Worm (Caenorhabditis elegans) whole organism, L2 larva: ENCODE measurements around the gene pals-39.
A peak's percentile ranks its signal among the peaks of the same experiment; 100 is the strongest.

Source experiments
- C34F6.9 ChIP-seq: fragments of 150-350 bp; optimal IDR thresholded peaks from 2 replicates; lab custom pipeline; 2014; ENCODE audit warnings: missing biosample characterization, missing genetic modification characterization
- F13H6.1 ChIP-seq: sonication (generic microtip); optimal IDR thresholded peaks from 2 replicates; lab custom pipeline; 2016; ENCODE audit warnings: missing genetic modification characterization, missing compliant biosample characterization
- R02D3.7 ChIP-seq: fragments of 150-350 bp; optimal IDR thresholded peaks from 2 replicates; lab custom pipeline; 2014; ENCODE audit warnings: missing biosample characterization, missing genetic modification characterization
- Y55F3AM.14 ChIP-seq: fragments of 200-800 bp; sonication (Bioruptor generic); optimal IDR thresholded peaks from 2 replicates; lab custom pipeline; 2018; ENCODE audit warnings: mild to moderate bottlenecking, missing genetic modification characterization, missing compliant biosample characterization
- ZK546.5 ChIP-seq: sonication (generic microtip); optimal IDR thresholded peaks from 2 replicates; lab custom pipeline; 2017; ENCODE audit warnings: missing biosample characterization, missing genetic modification characterization
- alr-1 ChIP-seq: fragments of 150-350 bp; optimal IDR thresholded peaks from 2 replicates; lab custom pipeline; 2014; ENCODE audit warnings: missing biosample characterization, missing genetic modification characterization
- aly-2 ChIP-seq: fragments of 150-350 bp; optimal IDR thresholded peaks from 2 replicates; lab custom pipeline; 2014; ENCODE audit warnings: missing biosample characterization, missing genetic modification characterization
- ceh-16 ChIP-seq: fragments of 150-350 bp; optimal IDR thresholded peaks from 2 replicates; lab custom pipeline; 2014; ENCODE audit warnings: missing biosample characterization, missing genetic modification characterization
- ceh-82 ChIP-seq: fragments of 150-350 bp; optimal IDR thresholded peaks from 2 replicates; lab custom pipeline; 2014; ENCODE audit warnings: missing biosample characterization, missing genetic modification characterization
- dmd-4 ChIP-seq: sonication (generic microtip); optimal IDR thresholded peaks from 2 replicates; lab custom pipeline; 2017; ENCODE audit warnings: missing biosample characterization, missing genetic modification characterization
- egl-27 ChIP-seq: sonication (generic microtip); optimal IDR thresholded peaks from 3 replicates; lab custom pipeline; 2017; ENCODE audit warnings: missing biosample characterization, missing genetic modification reagents, missing genetic modification characterization
- elt-1 ChIP-seq: fragments of 150-350 bp; optimal IDR thresholded peaks from 2 replicates; lab custom pipeline; 2014; ENCODE audit warnings: missing biosample characterization, missing genetic modification characterization
- elt-3 ChIP-seq: sonication (generic microtip); optimal IDR thresholded peaks from 2 replicates; lab custom pipeline; 2017; ENCODE audit warnings: missing biosample characterization, missing genetic modification characterization
- fos-1 ChIP-seq: fragments of 150-350 bp; optimal IDR thresholded peaks from 2 replicates; lab custom pipeline; 2014; ENCODE audit warnings: missing biosample characterization, missing genetic modification characterization
- lin-11 ChIP-seq: fragments of 150-350 bp; sonication (generic microtip); optimal IDR thresholded peaks from 2 replicates; lab custom pipeline; 2014; ENCODE audit warnings: missing biosample characterization, missing genetic modification characterization, inconsistent platforms, mixed read lengths
- lin-39 ChIP-seq: fragments of 150-350 bp; optimal IDR thresholded peaks from 2 replicates; lab custom pipeline; 2014; ENCODE audit warnings: missing biosample characterization, missing genetic modification reagents, missing genetic modification characterization
- lsy-2 ChIP-seq, 2 experiments: fragments of 150-350 bp in 1 of 2; sonication (generic microtip) in 1 of 2; optimal IDR thresholded peaks; 2 replicates each; lab custom pipeline; 2014 to 2017; ENCODE audit warnings: missing biosample characterization in 2 of 2, missing genetic modification characterization in 2 of 2
- mab-5 ChIP-seq: fragments of 150-350 bp; optimal IDR thresholded peaks from 2 replicates; lab custom pipeline; 2014; ENCODE audit warnings: missing biosample characterization, missing genetic modification characterization
- mbf-1 ChIP-seq: sonication (generic microtip); optimal IDR thresholded peaks from 2 replicates; lab custom pipeline; 2017; ENCODE audit warnings: missing biosample characterization, missing genetic modification characterization
- mdl-1 ChIP-seq, 2 experiments: fragments of 150-350 bp in 1 of 2; sonication (generic microtip) in 1 of 2; optimal IDR thresholded peaks; 2 replicates each; lab custom pipeline; 2017; ENCODE audit warnings: missing biosample characterization in 2 of 2, missing genetic modification characterization in 2 of 2
- nhr-11 ChIP-seq: fragments of 150-350 bp; optimal IDR thresholded peaks from 2 replicates; lab custom pipeline; 2014; ENCODE audit warnings: missing biosample characterization, missing genetic modification characterization
- nhr-129 ChIP-seq: fragments of 150-350 bp; optimal IDR thresholded peaks from 2 replicates; lab custom pipeline; 2014; ENCODE audit warnings: missing biosample characterization, missing genetic modification characterization
- nhr-21 ChIP-seq: fragments of 150-350 bp; optimal IDR thresholded peaks from 2 replicates; lab custom pipeline; 2014; ENCODE audit warnings: missing biosample characterization, missing genetic modification characterization
- nhr-23 ChIP-seq: fragments of 150-350 bp; optimal IDR thresholded peaks from 2 replicates; lab custom pipeline; 2014; ENCODE audit warnings: missing biosample characterization, missing genetic modification reagents, missing genetic modification characterization
- nhr-237 ChIP-seq: fragments of 150-350 bp; optimal IDR thresholded peaks from 2 replicates; lab custom pipeline; 2014; ENCODE audit warnings: missing biosample characterization, missing genetic modification characterization
- nhr-25 ChIP-seq: fragments of 150-350 bp; sonication (generic microtip); optimal IDR thresholded peaks from 3 replicates; lab custom pipeline; 2014; ENCODE audit warnings: missing biosample characterization, missing genetic modification characterization
- nhr-6 ChIP-seq: fragments of 150-350 bp; optimal IDR thresholded peaks from 2 replicates; lab custom pipeline; 2014; ENCODE audit warnings: missing biosample characterization, missing genetic modification characterization
- nhr-77 ChIP-seq: fragments of 150-350 bp; optimal IDR thresholded peaks from 2 replicates; lab custom pipeline; 2014; ENCODE audit warnings: missing biosample characterization, missing genetic modification characterization
- peb-1 ChIP-seq: fragments of 150-350 bp; optimal IDR thresholded peaks from 2 replicates; lab custom pipeline; 2014; ENCODE audit warnings: missing biosample characterization, missing genetic modification characterization
- sem-4 ChIP-seq: fragments of 150-350 bp; optimal IDR thresholded peaks from 2 replicates; lab custom pipeline; 2014; ENCODE audit warnings: missing biosample characterization, missing genetic modification reagents, missing genetic modification characterization
- skn-1 ChIP-seq: sonication (generic microtip); optimal IDR thresholded peaks from 2 replicates; lab custom pipeline; 2017; ENCODE audit warnings: missing biosample characterization, missing genetic modification characterization
- sma-9 ChIP-seq, 2 experiments: fragments of 150-350 bp in 1 of 2; sonication (generic microtip) in 1 of 2; optimal IDR thresholded peaks; 2 replicates each; lab custom pipeline; 2014 to 2016; ENCODE audit warnings: missing genetic modification characterization in 2 of 2, mild to moderate bottlenecking in 1 of 2, missing biosample characterization in 1 of 2, missing compliant biosample characterization in 1 of 2, missing genetic modification reagents in 1 of 2, moderate library complexity in 1 of 2
- snpc-4 ChIP-seq: fragments of 150-350 bp; optimal IDR thresholded peaks from 2 replicates; lab custom pipeline; 2014; ENCODE audit warnings: missing biosample characterization, missing genetic modification characterization
- unc-39 ChIP-seq: fragments of 150-350 bp; optimal IDR thresholded peaks from 2 replicates; lab custom pipeline; 2014; ENCODE audit warnings: missing biosample characterization, missing genetic modification characterization
- unc-62 ChIP-seq: fragments of 150-350 bp; optimal IDR thresholded peaks from 2 replicates; lab custom pipeline; 2014; ENCODE audit warnings: missing biosample characterization, missing genetic modification reagents, missing genetic modification characterization
- ztf-1 ChIP-seq: fragments of 200-800 bp; sonication (Bioruptor generic); conservative IDR thresholded peaks from 2 replicates; pipeline ENCODE4 v1.3.6; 2022; ENCODE audit warnings: missing genetic modification characterization, missing compliant biosample characterization
- ztf-11 ChIP-seq: sonication (generic microtip); optimal IDR thresholded peaks from 2 replicates; lab custom pipeline; 2017; ENCODE audit warnings: missing biosample characterization, missing genetic modification characterization
- ztf-4 ChIP-seq: fragments of 150-350 bp; optimal IDR thresholded peaks from 2 replicates; lab custom pipeline; 2014; ENCODE audit warnings: missing biosample characterization, missing genetic modification characterization

pals-39 gene

DNA sequence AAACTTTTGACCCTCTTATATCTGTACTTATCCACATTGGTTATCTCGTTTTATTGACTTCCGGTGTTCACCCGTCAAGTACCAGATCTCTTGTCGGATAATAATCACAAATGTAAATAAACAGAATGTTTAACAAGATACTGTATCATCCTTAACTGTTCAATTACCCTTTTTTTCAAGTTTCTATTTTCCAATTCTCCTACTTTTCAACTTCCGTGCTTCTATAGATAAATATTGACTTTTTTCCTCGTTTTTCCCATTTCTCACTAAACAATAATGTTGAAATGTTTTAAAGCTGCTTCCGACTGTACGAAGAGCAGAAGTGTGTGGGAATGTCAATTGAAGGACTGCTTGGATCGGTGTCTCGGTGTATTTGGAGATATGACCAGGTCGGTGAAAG, 43.3 kb upstream of the pals-39 start, which contains the start of gene inx-11:
TSS of gene inx-11 (plus strand) at position 301 of the 400 bp plus-strand sequence.
- peak; percentile 20 for TF ChIP-seq F13H6.1 (tag; lab: Kevin White, UChicago)
- TF ChIP-seq mdl-1 (tag; optimal IDR thresholded peaks at IDR 0.05; lab: Kevin White, UChicago): no peak
- no peak for TF ChIP-seq aly-2
- no peak for TF ChIP-seq unc-62 (GFP tag; lab: Kevin White, UChicago)
- no peak for TF ChIP-seq sem-4
- TF ChIP-seq, all 48 proteins: peak for 1

DNA sequence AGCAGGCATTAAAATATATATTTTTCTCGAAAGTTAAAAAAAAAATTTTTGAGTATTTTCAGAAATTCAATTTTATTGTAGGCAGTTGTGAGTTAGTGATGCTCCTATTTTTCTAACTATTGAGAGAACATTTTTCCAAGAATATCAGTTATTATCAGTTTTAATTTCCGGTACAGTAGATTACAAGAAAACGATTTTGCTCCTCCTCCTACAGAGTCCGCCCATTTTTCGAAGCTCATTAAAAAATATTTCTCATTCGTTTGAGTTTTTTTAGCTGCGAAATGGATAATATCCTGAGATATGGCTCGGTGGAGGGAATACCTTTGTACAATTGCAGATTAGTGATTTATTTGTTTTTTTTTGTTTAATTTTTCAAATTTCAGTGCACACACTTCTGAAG, 40.9 kb upstream of the pals-39 start, which contains the start of gene srt-39:
TSS of gene srt-39 (plus strand) at position 301 of the 400 bp plus-strand sequence.
- TF ChIP-seq nhr-129 (tag; lab: Kevin White, UChicago) (no peak), dmd-4 (tag; lab: Kevin White, UChicago) (no peak), unc-39 (no peak)

DNA sequence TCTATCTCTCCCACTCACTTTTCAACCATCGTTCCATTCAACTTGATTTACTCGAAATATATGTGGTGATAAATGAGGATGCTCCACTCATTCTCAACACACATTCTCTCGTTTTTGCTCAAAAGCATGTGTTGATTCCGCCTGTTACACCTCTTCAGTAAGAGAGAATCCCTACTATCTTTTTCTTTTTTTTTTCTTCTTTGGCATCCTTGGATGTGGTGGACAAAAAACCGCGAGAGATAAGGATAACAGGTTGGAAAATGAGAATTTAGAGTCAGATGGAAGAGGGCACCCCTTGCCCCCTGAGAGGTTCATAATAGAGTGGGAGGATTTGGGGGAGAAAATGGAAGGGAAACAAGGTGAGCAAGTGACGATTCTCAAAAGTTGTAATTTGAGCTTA, 35.3 kb upstream of the pals-39 start:
- TF ChIP-seq ceh-82 (no peak), mab-5 (no peak), C34F6.9 (tag; lab: Kevin White, UChicago) (peak; percentile 61), skn-1 (no peak), lsy-2 (tag; optimal IDR thresholded peaks at IDR 0.05; lab: Kevin White, UChicago) (peak in 1 of 2 experiments; percentile 28), nhr-129 (tag; lab: Kevin White, UChicago) (peak; percentile 47), elt-1 (no peak), sma-9 (GFP tag; optimal IDR thresholded peaks at IDR 0.05; lab: Kevin White, UChicago) (peak; percentile 17), sma-9 (tag; optimal IDR thresholded peaks at IDR 0.05; lab: Kevin White, UChicago) (no peak), F13H6.1 (tag; lab: Kevin White, UChicago) (peak; percentile 59), nhr-6 (tag; lab: Kevin White, UChicago) (no peak), lin-39 (tag; lab: Kevin White, UChicago) (no peak), egl-27 (tag; lab: Kevin White, UChicago) (no peak), ztf-11 (tag; lab: Kevin White, UChicago) (no peak), elt-3 (tag; lab: Kevin White, UChicago) (no peak), nhr-77 (no peak), sem-4 (no peak), nhr-21 (tag; lab: Kevin White, UChicago) (no peak), nhr-23 (tag; lab: Kevin White, UChicago) (no peak), fos-1 (tag; lab: Kevin White, UChicago) (no peak), Y55F3AM.14 (GFP tag; lab: Kevin White, UChicago) (no peak), ztf-4 (tag; lab: Kevin White, UChicago) (no peak), ztf-1 (GFP tag; lab: Robert Waterston, UW) (no peak), ceh-16 (tag; lab: Kevin White, UChicago) (no peak), ZK546.5 (no peak), dmd-4 (tag; lab: Kevin White, UChicago) (no peak), peb-1 (tag; lab: Kevin White, UChicago) (no peak), lin-11 (tag; lab: Kevin White, UChicago) (no peak)

DNA sequence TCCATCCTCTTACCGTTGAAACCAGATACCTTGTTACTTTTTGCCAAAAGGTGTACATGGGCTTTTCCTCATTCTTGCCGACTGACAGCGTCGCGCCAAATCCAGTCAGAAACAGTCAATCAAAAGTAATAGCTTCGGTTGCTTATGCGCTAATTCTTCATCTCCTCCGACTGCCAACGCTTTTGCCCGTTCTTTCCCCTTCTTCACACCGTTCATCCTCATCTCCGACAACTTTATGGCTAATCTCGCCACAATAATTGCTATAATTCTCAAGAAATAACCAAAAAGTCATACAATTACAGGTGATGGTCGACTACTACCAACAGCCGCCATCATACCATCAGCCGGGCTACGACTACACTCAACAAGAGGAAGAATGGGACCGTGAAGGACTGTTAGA, 34.5 kb upstream of the pals-39 start, which contains the start of gene atn-1:
TSS of gene atn-1 (plus strand) at position 301 of the 400 bp plus-strand sequence.
- TF ChIP-seq lin-11 (tag; lab: Kevin White, UChicago) (no peak), unc-39 (no peak), nhr-129 (tag; lab: Kevin White, UChicago) (no peak), nhr-237 (tag; lab: Kevin White, UChicago) (no peak), aly-2 (no peak), R02D3.7 (tag; lab: Kevin White, UChicago) (no peak), nhr-11 (no peak), ceh-16 (tag; lab: Kevin White, UChicago) (no peak), nhr-23 (tag; lab: Kevin White, UChicago) (no peak), mab-5 (no peak)

DNA sequence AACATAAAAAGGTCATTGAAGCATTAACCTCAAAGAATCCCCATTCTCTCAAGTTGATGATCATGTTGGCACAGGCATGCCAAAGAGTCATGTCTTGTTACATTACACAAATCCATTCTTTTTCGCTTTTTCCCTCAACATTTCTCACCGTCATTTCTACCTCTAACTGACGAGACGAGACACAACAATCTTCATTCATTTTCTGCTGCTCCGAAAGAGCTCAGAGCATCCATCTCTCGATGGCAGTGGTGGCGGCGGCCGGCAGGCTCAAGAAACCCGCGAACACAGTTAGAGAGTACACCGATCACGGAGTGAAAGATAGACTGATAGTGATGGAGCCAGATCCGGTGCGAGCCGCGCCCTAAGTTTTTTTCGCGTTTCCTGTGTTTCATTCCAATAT, 33.5 kb upstream of the pals-39 start:
- TF ChIP-seq Y55F3AM.14 (GFP tag; lab: Kevin White, UChicago) (no peak), lsy-2 (tag; optimal IDR thresholded peaks at IDR 0.05; lab: Kevin White, UChicago) (no peak), ceh-16 (tag; lab: Kevin White, UChicago) (no peak), mbf-1 (tag; lab: Kevin White, UChicago) (no peak), nhr-129 (tag; lab: Kevin White, UChicago) (peak; percentile 51), snpc-4 (tag; lab: Kevin White, UChicago) (no peak), nhr-23 (tag; lab: Kevin White, UChicago) (no peak), sem-4 (no peak), unc-39 (no peak), ztf-1 (GFP tag; lab: Robert Waterston, UW) (no peak), elt-1 (no peak), alr-1 (tag; lab: Kevin White, UChicago) (no peak), F13H6.1 (tag; lab: Kevin White, UChicago) (peak; percentile 51), C34F6.9 (tag; lab: Kevin White, UChicago) (peak; percentile 30), nhr-25 (tag; lab: Kevin White, UChicago) (no peak), ztf-4 (tag; lab: Kevin White, UChicago) (no peak)
